Fruit fly (Drosophila melanogaster): ENCODE data around the gene CG15322.

- no peak for TF ChIP-seq CG14655 (GFP tag; optimal IDR thresholded peaks at IDR 0.05)
- TF ChIP-seq gl (tag; optimal IDR thresholded peaks at IDR 0.05): no peak
- TF ChIP-seq fd96Ca (GFP tag; IDR thresholded peaks at IDR 0.05): no peak
- no peak for TF ChIP-seq CG9948 (tag; optimal IDR thresholded peaks at IDR 0.05)
- TF ChIP-seq Pif1A (GFP tag; optimal IDR thresholded peaks at IDR 0.05): no peak
- TF ChIP-seq EcR (GFP tag; optimal IDR thresholded peaks at IDR 0.05): no peak
- TF ChIP-seq Pif1B (GFP tag; optimal IDR thresholded peaks at IDR 0.05): no peak
- TF ChIP-seq CG13204 (GFP tag; optimal IDR thresholded peaks at IDR 0.05): no peak
- TF ChIP-seq Snoo (tag; optimal IDR thresholded peaks at IDR 0.05): no peak
- no peak for TF ChIP-seq CG8301 (tag; optimal IDR thresholded peaks at IDR 0.05)
- no peak for TF ChIP-seq CG34367 (tag; optimal IDR thresholded peaks at IDR 0.05)
Measured at dm6 chrX:20129554-20129953, 3.8 kb upstream of the CG15322 start.

Data from whole organism, pupa.